Fruit fly (Drosophila melanogaster) whole organism, adult: Measurements from ENCODE around the gene Sf3b3.

Source experiments
- CG11617 ChIP-seq: fragments of 200-800 bp; sonication (Bioruptor generic); optimal IDR thresholded peaks from 2 replicates; lab custom pipeline; 2017; ENCODE audit warnings: mild to moderate bottlenecking, missing biosample characterization, missing genetic modification reagents, missing genetic modification characterization
- CG33017 ChIP-seq: fragments of 200-800 bp; sonication (Bioruptor generic); optimal IDR thresholded peaks from 2 replicates; lab custom pipeline; 2018; ENCODE audit warnings: missing biosample characterization, mild to moderate bottlenecking, missing genetic modification characterization, moderate library complexity
- CG5204 ChIP-seq: fragments of 200-800 bp; sonication (Bioruptor generic); optimal IDR thresholded peaks from 2 replicates; lab custom pipeline; 2016; ENCODE audit warnings: missing biosample characterization, missing genetic modification characterization
- Clk ChIP-seq: fragments of 200-800 bp; sonication (Bioruptor generic); optimal IDR thresholded peaks from 2 replicates; lab custom pipeline; 2017; ENCODE audit warnings: missing biosample characterization, missing genetic modification characterization
- Mnt ChIP-seq: fragments of 200-800 bp; sonication (Bioruptor generic); optimal IDR thresholded peaks from 2 replicates; lab custom pipeline; 2016; ENCODE audit warnings: missing biosample characterization, mild to moderate bottlenecking, missing genetic modification characterization
- cic ChIP-seq: fragments of 200-800 bp; sonication (Bioruptor generic); optimal IDR thresholded peaks from 2 replicates; lab custom pipeline; 2017; ENCODE audit warnings: missing biosample characterization, mild to moderate bottlenecking, missing genetic modification characterization, moderate library complexity
- ovo ChIP-seq: fragments of 200-800 bp; sonication (Bioruptor generic); optimal IDR thresholded peaks from 2 replicates; lab custom pipeline; 2016; ENCODE audit warnings: missing biosample characterization, missing genetic modification characterization
- pad ChIP-seq: fragments of 200-800 bp; sonication (Bioruptor generic); optimal IDR thresholded peaks from 3 replicates; lab custom pipeline; 2017; ENCODE audit warnings: missing biosample characterization, missing genetic modification characterization, mild to moderate bottlenecking, moderate library complexity, missing genetic modification reagents
- tj ChIP-seq: fragments of 200-800 bp; sonication (Bioruptor generic); optimal IDR thresholded peaks from 3 replicates; lab custom pipeline; 2017; ENCODE audit warnings: missing biosample characterization, mild to moderate bottlenecking, missing genetic modification characterization, moderate library complexity
- toe ChIP-seq: fragments of 200-800 bp; sonication (Bioruptor generic); optimal IDR thresholded peaks from 2 replicates; lab custom pipeline; 2016; ENCODE audit warnings: missing biosample characterization, missing genetic modification characterization

dm6 chr3L:804557-805260, 28.5 kb downstream of the Sf3b3 start:
- TF ChIP-seq CG11617 (GFP tag; lab: Kevin White, UChicago) (no peak), CG5204 (peak; percentile 23), toe (GFP tag; lab: Kevin White, UChicago) (no peak), tj (no peak), pad (GFP tag; lab: Kevin White, UChicago) (peak; percentile 82), CG33017 (tag; lab: Kevin White, UChicago) (no peak), ovo (GFP tag; lab: Kevin White, UChicago) (no peak), cic (no peak), Clk (GFP tag; lab: Kevin White, UChicago) (no peak), Mnt (GFP tag; lab: Kevin White, UChicago) (no peak)
